Worm (Caenorhabditis elegans) whole organism, L4 larva: ENCODE data around the gene ttr-17.
A peak's percentile ranks its signal among the peaks of the same experiment; 100 is the strongest.

Experiments
- F26F4.8 ChIP-seq: fragments of 200-800 bp; sonication (Bioruptor generic); conservative IDR thresholded peaks from 2 replicates; pipeline ENCODE4 v1.3.6; 2022; ENCODE audit warnings: missing genetic modification characterization, missing compliant biosample characterization
- F37D6.2 ChIP-seq: sonication (generic microtip); optimal IDR thresholded peaks from 2 replicates; lab custom pipeline; 2016; ENCODE audit warnings: mild to moderate bottlenecking, missing genetic modification characterization, missing compliant biosample characterization
- T20F7.1 ChIP-seq: fragments of 200-800 bp; sonication (Bioruptor generic); optimal IDR thresholded peaks from 2 replicates; lab custom pipeline; 2018; ENCODE audit warnings: mild to moderate bottlenecking, missing genetic modification characterization, missing compliant biosample characterization
- ZK546.5 ChIP-seq, 2 experiments: sonication (generic microtip); optimal IDR thresholded peaks; 2 replicates each; lab custom pipeline; 2017; ENCODE audit warnings: missing biosample characterization in 2 of 2, missing genetic modification characterization in 2 of 2
- aha-1 ChIP-seq: fragments of 150-350 bp; peaks from one replicate; lab custom pipeline; 2014; ENCODE audit warnings: missing biosample characterization, missing genetic modification characterization
- ama-1 ChIP-seq: fragments of 150-350 bp; optimal IDR thresholded peaks from 2 replicates; lab custom pipeline; 2014; ENCODE audit warnings: inconsistent platforms, mixed read lengths
- arid-1 ChIP-seq: fragments of 200-800 bp; sonication (Bioruptor generic); conservative IDR thresholded peaks from 2 replicates; pipeline ENCODE4 v1.3.6; 2022; ENCODE audit warnings: missing genetic modification reagents, missing genetic modification characterization, missing compliant biosample characterization
- attf-4 ChIP-seq: sonication (generic microtip); optimal IDR thresholded peaks from 3 replicates; lab custom pipeline; 2017; ENCODE audit warnings: missing biosample characterization, missing genetic modification characterization
- ceh-32 ChIP-seq: sonication (generic microtip); optimal IDR thresholded peaks from 2 replicates; lab custom pipeline; 2016; ENCODE audit warnings: mild to moderate bottlenecking, missing genetic modification characterization, missing compliant biosample characterization; ENCODE audit not compliant: poor library complexity
- ceh-62 ChIP-seq: sonication (generic microtip); optimal IDR thresholded peaks from 2 replicates; lab custom pipeline; 2017; ENCODE audit warnings: missing biosample characterization, missing genetic modification characterization
- ceh-82 ChIP-seq: sonication (generic microtip); optimal IDR thresholded peaks from 2 replicates; lab custom pipeline; 2017; ENCODE audit warnings: missing biosample characterization, missing genetic modification characterization
- ces-1 ChIP-seq: fragments of 150-350 bp; sonication (generic microtip); optimal IDR thresholded peaks from 4 replicates; lab custom pipeline; 2014; ENCODE audit warnings: missing biosample characterization, missing genetic modification reagents, missing genetic modification characterization
- daf-16 ChIP-seq, 3 experiments: sonication (generic microtip); optimal IDR thresholded peaks; 2 replicates each; lab custom pipeline; 2016 to 2017; ENCODE audit warnings: missing genetic modification characterization in 3 of 3, missing genetic modification reagents in 3 of 3, mild to moderate bottlenecking in 2 of 3, missing compliant biosample characterization in 2 of 3, missing biosample characterization in 1 of 3, moderate library complexity in 1 of 3
- dmd-6 ChIP-seq: fragments of 200-800 bp; sonication (Bioruptor generic); IDR thresholded peaks from 2 replicates; pipeline ENCODE4 v1.3.6; 2022; ENCODE audit warnings: missing genetic modification reagents, missing genetic modification characterization, missing compliant biosample characterization
- dmd-8 ChIP-seq: fragments of 200-800 bp; sonication (Bioruptor generic); IDR thresholded peaks from 2 replicates; pipeline ENCODE4 v1.3.6; 2022; ENCODE audit warnings: missing genetic modification characterization, missing compliant biosample characterization
- dmd-9 ChIP-seq: fragments of 200-800 bp; sonication (Bioruptor generic); IDR thresholded peaks from 2 replicates; pipeline ENCODE4 v1.3.6; 2022; ENCODE audit warnings: missing genetic modification reagents, missing genetic modification characterization, missing compliant biosample characterization
- dpl-1 ChIP-seq: fragments of 150-350 bp; optimal IDR thresholded peaks from 2 replicates; lab custom pipeline; 2014; ENCODE audit warnings: missing biosample characterization, missing genetic modification reagents, missing genetic modification characterization
- hlh-11 ChIP-seq: fragments of 200-800 bp; sonication (Bioruptor generic); optimal IDR thresholded peaks from 2 replicates; lab custom pipeline; 2018; ENCODE audit warnings: mild to moderate bottlenecking, missing genetic modification characterization, missing compliant biosample characterization
- hlh-30 ChIP-seq: sonication (generic microtip); optimal IDR thresholded peaks from 2 replicates; lab custom pipeline; 2017; ENCODE audit warnings: antibody characterized with exemption, mild to moderate bottlenecking, missing genetic modification characterization, missing compliant biosample characterization; ENCODE audit not compliant: insufficient read depth
- hmg-1.1 ChIP-seq: fragments of 200-800 bp; sonication (Bioruptor generic); IDR thresholded peaks from 2 replicates; pipeline ENCODE4 v1.3.6; 2022; ENCODE audit warnings: missing genetic modification reagents, missing genetic modification characterization, missing compliant biosample characterization
- lim-7 ChIP-seq: fragments of 200-800 bp; sonication (Bioruptor generic); IDR thresholded peaks from 2 replicates; pipeline ENCODE4 v1.3.6; 2022; ENCODE audit warnings: missing genetic modification characterization, missing compliant biosample characterization
- lin-13 ChIP-seq: fragments of 150-350 bp; optimal IDR thresholded peaks from 2 replicates; lab custom pipeline; 2014; ENCODE audit warnings: missing biosample characterization, missing genetic modification reagents, missing genetic modification characterization
- lin-15B ChIP-seq: fragments of 150-350 bp; sonication (generic microtip); optimal IDR thresholded peaks from 3 replicates; lab custom pipeline; 2014; ENCODE audit warnings: missing biosample characterization, missing genetic modification characterization
- lsy-2 ChIP-seq, 2 experiments: fragments of 150-350 bp in 1 of 2; sonication (generic microtip) in 1 of 2; optimal IDR thresholded peaks; 2 replicates each; lab custom pipeline; 2014 to 2017; ENCODE audit warnings: missing biosample characterization in 2 of 2, missing genetic modification characterization in 2 of 2
- madf-5 ChIP-seq, 2 experiments: fragments of 200-800 bp; sonication (Bioruptor generic); IDR thresholded peaks; 2 replicates each; pipeline ENCODE4 v1.3.6; 2022; ENCODE audit warnings: missing compliant biosample characterization in 2 of 2, missing genetic modification characterization in 2 of 2
- mdl-1 ChIP-seq, 2 experiments: fragments of 150-350 bp in 1 of 2; sonication (generic microtip) in 1 of 2; optimal IDR thresholded peaks; 2 replicates each; lab custom pipeline; 2014 to 2017; ENCODE audit warnings: missing biosample characterization in 2 of 2, missing genetic modification characterization in 2 of 2
- mep-1 ChIP-seq: fragments of 150-350 bp; sonication (generic microtip); optimal IDR thresholded peaks from 3 replicates; lab custom pipeline; 2014; ENCODE audit warnings: missing biosample characterization, missing genetic modification characterization
- mes-2 ChIP-seq: sonication (generic microtip); optimal IDR thresholded peaks from 2 replicates; lab custom pipeline; 2016; ENCODE audit warnings: missing genotype, mild to moderate bottlenecking, missing genetic modification characterization, missing compliant biosample characterization; ENCODE audit not compliant: poor library complexity, severe bottlenecking
- mxl-2 ChIP-seq: fragments of 200-800 bp; sonication (Bioruptor generic); conservative IDR thresholded peaks from 2 replicates; pipeline ENCODE4 v1.3.6; 2022; ENCODE audit warnings: missing genetic modification reagents, missing genetic modification characterization, missing compliant biosample characterization
- nhr-102 ChIP-seq: sonication (generic microtip); optimal IDR thresholded peaks from 2 replicates; lab custom pipeline; 2016; ENCODE audit warnings: mild to moderate bottlenecking, missing genetic modification characterization, moderate library complexity, missing compliant biosample characterization
- nhr-11 ChIP-seq: fragments of 150-350 bp; optimal IDR thresholded peaks from 2 replicates; lab custom pipeline; 2014; ENCODE audit warnings: missing biosample characterization, missing genetic modification characterization
- nhr-111 ChIP-seq: fragments of 200-800 bp; sonication (Bioruptor generic); optimal IDR thresholded peaks from 2 replicates; lab custom pipeline; 2018; ENCODE audit warnings: mild to moderate bottlenecking, missing genetic modification characterization, missing compliant biosample characterization
- nhr-28 ChIP-seq: fragments of 150-350 bp; optimal IDR thresholded peaks from 2 replicates; lab custom pipeline; 2014; ENCODE audit warnings: missing biosample characterization, missing genetic modification characterization
- nhr-6 ChIP-seq: fragments of 150-350 bp; optimal IDR thresholded peaks from 2 replicates; lab custom pipeline; 2014; ENCODE audit warnings: missing biosample characterization, missing genetic modification characterization
- nhr-77 ChIP-seq: fragments of 150-350 bp; optimal IDR thresholded peaks from 2 replicates; lab custom pipeline; 2014; ENCODE audit warnings: missing biosample characterization, missing genetic modification characterization
- pha-4 ChIP-seq, 2 experiments: fragments of 150-350 bp in 1 of 2; fragments of 200-800 bp in 1 of 2; sonication (Bioruptor generic) in 1 of 2; IDR thresholded peaks in 1 of 2; optimal IDR thresholded peaks in 1 of 2; 2 replicates each; pipeline versions ENCODE4 v1.3.6 to Lab custom; 2014 to 2022; ENCODE audit warnings: missing genetic modification characterization in 2 of 2, missing genetic modification reagents in 2 of 2, missing biosample characterization in 1 of 2, missing compliant biosample characterization in 1 of 2
- php-3 ChIP-seq: fragments of 200-800 bp; sonication (Bioruptor generic); IDR thresholded peaks from 2 replicates; pipeline ENCODE4 v1.3.6; 2022; ENCODE audit warnings: missing genetic modification reagents, missing genetic modification characterization, missing compliant biosample characterization
- pqm-1 ChIP-seq: sonication (generic microtip); optimal IDR thresholded peaks from 2 replicates; lab custom pipeline; 2017; ENCODE audit warnings: missing biosample characterization, missing genetic modification characterization
- rbr-2 ChIP-seq: sonication (generic microtip); optimal IDR thresholded peaks from 2 replicates; lab custom pipeline; 2016; ENCODE audit warnings: missing genotype, missing genetic modification characterization, missing compliant biosample characterization
- snpc-1.2 ChIP-seq: fragments of 200-800 bp; sonication (Bioruptor generic); IDR thresholded peaks from 2 replicates; pipeline ENCODE4 v1.3.6; 2022; ENCODE audit warnings: missing genetic modification reagents, missing genetic modification characterization, missing compliant biosample characterization
- snpc-4 ChIP-seq: fragments of 150-350 bp; optimal IDR thresholded peaks from 2 replicates; lab custom pipeline; 2014; ENCODE audit warnings: missing biosample characterization, missing genetic modification characterization
- spr-1 ChIP-seq: sonication (generic microtip); optimal IDR thresholded peaks from 2 replicates; lab custom pipeline; 2016; ENCODE audit warnings: mild to moderate bottlenecking, missing genetic modification characterization, missing compliant biosample characterization
- tra-1 ChIP-seq: fragments of 200-800 bp; sonication (Bioruptor generic); IDR thresholded peaks from 2 replicates; pipeline ENCODE4 v1.3.6; 2022; ENCODE audit warnings: missing genetic modification reagents, missing genetic modification characterization, missing compliant biosample characterization
- unc-62 ChIP-seq, 3 experiments: fragments of 150-350 bp in 1 of 3; sonication (generic microtip); optimal IDR thresholded peaks in 2 of 3; peaks in 1 of 3; 1 replicate in 1 of 3; 2 replicates in 2 of 3; lab custom pipeline; 2014 to 2017; ENCODE audit warnings: missing biosample characterization in 3 of 3, missing genetic modification characterization in 3 of 3, missing genetic modification reagents in 3 of 3, missing genotype in 1 of 3
- zfp-3 ChIP-seq: fragments of 200-800 bp; sonication (Bioruptor generic); conservative IDR thresholded peaks from 2 replicates; pipeline ENCODE4 v1.3.6; 2022; ENCODE audit warnings: missing genetic modification reagents, missing genetic modification characterization, missing compliant biosample characterization
- zip-11 ChIP-seq: fragments of 200-800 bp; sonication (Bioruptor generic); IDR thresholded peaks from 2 replicates; pipeline ENCODE4 v1.3.6; 2022; ENCODE audit warnings: missing genetic modification characterization, missing compliant biosample characterization
- ztf-7 ChIP-seq: fragments of 150-350 bp; optimal IDR thresholded peaks from 2 replicates; lab custom pipeline; 2014; ENCODE audit warnings: missing biosample characterization, missing genetic modification characterization

ttr-17 gene

ce11 chrIV:11037118-11037719, 29.6 kb downstream of the ttr-17 start (continued):
- TF ChIP-seq pha-4 (GFP tag; IDR thresholded peaks at IDR 0.05; lab: Robert Waterston, UW) (peak; percentile 39; the same call in 1 of the 2 replicates), pha-4 (tag; optimal IDR thresholded peaks at IDR 0.05; lab: Kevin White, UChicago) (no peak), nhr-28 (tag; lab: Kevin White, UChicago) (peak; percentile 51), lsy-2 (tag; optimal IDR thresholded peaks at IDR 0.05; lab: Kevin White, UChicago) (no peak), ceh-32 (tag; lab: Kevin White, UChicago) (no peak), mep-1 (tag; lab: Kevin White, UChicago) (no peak), ces-1 (GFP tag; lab: Kevin White, UChicago) (peak; percentile 11), nhr-77 (peak; percentile 52), lin-15B (tag; lab: Kevin White, UChicago) (no peak)

- TF ChIP-seq zfp-3 (GFP tag; lab: Robert Waterston, UW) (no peak), lsy-2 (tag; optimal IDR thresholded peaks at IDR 0.05; lab: Kevin White, UChicago) (peak in 1 of 2 experiments; percentile 83), madf-5 (GFP tag; IDR thresholded peaks at IDR 0.05; lab: Robert Waterston, UW) (no peak), ceh-62 (tag; lab: Kevin White, UChicago) (no peak), mdl-1 (tag; optimal IDR thresholded peaks at IDR 0.05; lab: Kevin White, UChicago) (peak in 1 of 2 experiments; percentile 46), dmd-6 (GFP tag; lab: Robert Waterston, UW) (peak; percentile 56; the same call in 1 of the 2 replicates), ztf-7 (tag; lab: Kevin White, UChicago) (no peak), hmg-1.1 (GFP tag; lab: Robert Waterston, UW) (peak; percentile 66; the same call in 1 of the 2 replicates), F37D6.2 (peak; percentile 6), ces-1 (GFP tag; lab: Kevin White, UChicago) (no peak), snpc-1.2 (GFP tag; lab: Robert Waterston, UW) (no peak), nhr-11 (tag; lab: Kevin White, UChicago) (peak; percentile 60), spr-1 (tag; lab: Kevin White, UChicago) (peak; percentile 20), arid-1 (no peak), mes-2 (tag; lab: Kevin White, UChicago) (peak; percentile 58), mxl-2 (GFP tag; lab: Robert Waterston, UW) (no peak), nhr-6 (tag; lab: Kevin White, UChicago) (peak; percentile 38), lim-7 (GFP tag; lab: Robert Waterston, UW) (no peak), hlh-30 (peak; percentile 38), T20F7.1 (GFP tag; lab: Kevin White, UChicago) (no peak), ceh-82 (tag; lab: Kevin White, UChicago) (no peak), attf-4 (no peak), dmd-9 (GFP tag; lab: Robert Waterston, UW) (no peak), daf-16 (GFP tag; optimal IDR thresholded peaks at IDR 0.05; lab: Kevin White, UChicago) (peak in 1 of 2 experiments; percentile 17), daf-16 (tag; optimal IDR thresholded peaks at IDR 0.05; lab: Kevin White, UChicago) (peak; percentile 25), zip-11 (GFP tag; lab: Robert Waterston, UW) (no peak), ama-1 (lab: Kevin White, UChicago) (no peak), php-3 (no peak), tra-1 (GFP tag; lab: Robert Waterston, UW) (no peak), snpc-4 (tag; lab: Kevin White, UChicago) (no peak), aha-1 (no peak), pha-4 (GFP tag; IDR thresholded peaks at IDR 0.05; lab: Robert Waterston, UW) (no peak), pha-4 (tag; optimal IDR thresholded peaks at IDR 0.05; lab: Kevin White, UChicago) (peak; percentile 87), hlh-11 (peak; percentile 65), lin-13 (GFP tag; lab: Kevin White, UChicago) (no peak), dmd-8 (no peak), dpl-1 (peak; percentile 71), unc-62 (GFP tag; optimal IDR thresholded peaks at IDR 0.05 in 1 of 2; lab: Kevin White, UChicago) (peak in 1 of 2 experiments; percentile 96), unc-62 (tag; optimal IDR thresholded peaks at IDR 0.05; lab: Kevin White, UChicago) (no peak), nhr-102 (tag; lab: Kevin White, UChicago) (peak; percentile 6), pqm-1 (tag; lab: Kevin White, UChicago) (peak; percentile 20), rbr-2 (tag; lab: Kevin White, UChicago) (peak; percentile 66), nhr-111 (GFP tag; lab: Kevin White, UChicago) (no peak), ZK546.5 (tag; optimal IDR thresholded peaks at IDR 0.05; lab: Kevin White, UChicago) (no peak), F26F4.8 (GFP tag; lab: Robert Waterston, UW) (no peak)
These were observed 30.6 kb downstream of the ttr-17 start, which contains the start of gene fkb-1 for ce11 chrIV:11036222-11036621. TSS of gene fkb-1 (plus strand) at chrIV:11036582.
